Worm (Caenorhabditis elegans): Measurements from ENCODE around the gene T24F1.4.

DNA sequence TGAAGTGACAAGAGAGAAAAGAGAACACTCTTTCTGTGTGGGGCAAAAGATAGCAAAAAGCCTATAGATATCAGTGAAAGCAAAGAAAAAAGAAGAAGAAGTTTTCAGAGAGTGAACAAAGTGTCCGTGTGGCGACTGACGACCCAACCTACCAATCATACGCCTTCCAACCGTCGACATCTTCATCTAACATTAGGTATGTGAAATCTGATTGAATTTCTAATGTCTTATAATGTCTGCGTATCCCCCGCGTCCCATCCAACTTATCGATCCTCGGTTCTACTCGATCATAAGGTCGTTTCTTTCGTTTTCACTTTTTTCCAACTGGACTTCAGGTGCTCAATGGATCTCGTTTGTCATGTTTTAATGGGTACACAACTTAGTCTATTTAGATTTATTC, 6.7 kb downstream of the T24F1.4 start:
- TF ChIP-seq W03F9.2 (tag; optimal IDR thresholded peaks at IDR 0.05): no peak
- no peak for TF ChIP-seq dao-5 (tag; optimal IDR thresholded peaks at IDR 0.05)
- no peak for TF ChIP-seq him-1 (tag; optimal IDR thresholded peaks at IDR 0.05)

All from whole organism, L4/young adult.